Fruit fly (Drosophila melanogaster) whole organism, wandering third instar larva: Measurements from ENCODE around the gene Psf3.

Experiments used
- OdsH ChIP-seq: fragments of 200-800 bp; sonication (Bioruptor generic); optimal IDR thresholded peaks from 2 replicates; lab custom pipeline; 2016; ENCODE audit warnings: missing biosample characterization, mild to moderate bottlenecking, missing genetic modification characterization
- usp ChIP-seq: fragments of >200 bp; optimal IDR thresholded peaks from 2 replicates; lab custom pipeline; 2017; ENCODE audit warnings: missing biosample characterization, missing genetic modification characterization

DNA sequence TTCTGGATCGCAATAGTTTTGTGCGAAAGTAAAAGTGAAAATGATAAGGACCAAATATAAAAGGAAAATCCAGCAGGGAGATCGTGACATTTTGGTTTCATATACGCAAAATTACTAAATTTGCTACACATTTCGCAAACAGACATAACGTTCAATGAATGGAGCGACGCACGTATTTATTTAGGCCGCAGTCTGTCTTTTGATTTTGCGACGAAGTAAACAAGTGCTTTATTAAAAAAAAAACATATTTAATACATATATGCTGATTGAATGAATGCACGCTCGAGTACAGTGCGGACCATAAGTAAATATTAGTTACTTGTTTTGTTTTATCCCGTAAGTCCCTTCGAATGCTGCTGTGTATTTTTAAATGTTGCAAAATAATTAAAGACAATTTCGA is 18.3 kb downstream of the Psf3 start, which contains the start of gene CG32679:
- no peak for TF ChIP-seq OdsH (GFP tag; lab: Kevin White, UChicago)
- no peak for TF ChIP-seq usp (GFP tag; lab: Kevin White, UChicago)
